Worm (Caenorhabditis elegans) whole organism, L2 larva: Measurements from ENCODE around the gene F11D11.22.
"Not testable (repeated sequence)": the region's sequence is repeated elsewhere in the genome, so short reads cannot be mapped to it uniquely, and the experiment has no call there.

ENCODE experiments used
- F13H6.1 ChIP-seq: sonication (generic microtip); optimal IDR thresholded peaks from 2 replicates; lab custom pipeline; 2016; ENCODE audit warnings: missing genetic modification characterization, missing compliant biosample characterization
- Y55F3AM.14 ChIP-seq: fragments of 200-800 bp; sonication (Bioruptor generic); optimal IDR thresholded peaks from 2 replicates; lab custom pipeline; 2018; ENCODE audit warnings: mild to moderate bottlenecking, missing genetic modification characterization, missing compliant biosample characterization
- alr-1 ChIP-seq: fragments of 150-350 bp; optimal IDR thresholded peaks from 2 replicates; lab custom pipeline; 2014; ENCODE audit warnings: missing biosample characterization, missing genetic modification characterization
- aly-2 ChIP-seq: fragments of 150-350 bp; optimal IDR thresholded peaks from 2 replicates; lab custom pipeline; 2014; ENCODE audit warnings: missing biosample characterization, missing genetic modification characterization
- ama-1 ChIP-seq: fragments of 150-350 bp; optimal IDR thresholded peaks from 2 replicates; lab custom pipeline; 2018; ENCODE audit warnings: inconsistent platforms
- blmp-1 ChIP-seq: sonication (generic microtip); optimal IDR thresholded peaks from 2 replicates; lab custom pipeline; 2017; ENCODE audit warnings: missing genetic modification characterization, mild to moderate bottlenecking, missing compliant biosample characterization, antibody characterized with exemption, moderate library complexity; ENCODE audit not compliant: insufficient read depth
- ceh-16 ChIP-seq: fragments of 150-350 bp; optimal IDR thresholded peaks from 2 replicates; lab custom pipeline; 2014; ENCODE audit warnings: missing biosample characterization, missing genetic modification characterization
- ceh-82 ChIP-seq: fragments of 150-350 bp; optimal IDR thresholded peaks from 2 replicates; lab custom pipeline; 2014; ENCODE audit warnings: missing biosample characterization, missing genetic modification characterization
- dmd-4 ChIP-seq: sonication (generic microtip); optimal IDR thresholded peaks from 2 replicates; lab custom pipeline; 2017; ENCODE audit warnings: missing biosample characterization, missing genetic modification characterization
- elt-1 ChIP-seq: fragments of 150-350 bp; optimal IDR thresholded peaks from 2 replicates; lab custom pipeline; 2014; ENCODE audit warnings: missing biosample characterization, missing genetic modification characterization
- fos-1 ChIP-seq: fragments of 150-350 bp; optimal IDR thresholded peaks from 2 replicates; lab custom pipeline; 2014; ENCODE audit warnings: missing biosample characterization, missing genetic modification characterization
- gmeb-1 ChIP-seq: fragments of 150-350 bp; optimal IDR thresholded peaks from 2 replicates; lab custom pipeline; 2014; ENCODE audit warnings: missing biosample characterization, missing genetic modification characterization
- lin-11 ChIP-seq: fragments of 150-350 bp; sonication (generic microtip); optimal IDR thresholded peaks from 2 replicates; lab custom pipeline; 2014; ENCODE audit warnings: missing biosample characterization, missing genetic modification characterization, inconsistent platforms, mixed read lengths
- lin-13 ChIP-seq: fragments of 150-350 bp; optimal IDR thresholded peaks from 2 replicates; lab custom pipeline; 2014; ENCODE audit warnings: missing biosample characterization, missing genetic modification reagents, missing genetic modification characterization
- lsy-2 ChIP-seq, 2 experiments: fragments of 150-350 bp in 1 of 2; sonication (generic microtip) in 1 of 2; optimal IDR thresholded peaks; 2 replicates each; lab custom pipeline; 2014 to 2017; ENCODE audit warnings: missing biosample characterization in 2 of 2, missing genetic modification characterization in 2 of 2
- mab-5 ChIP-seq: fragments of 150-350 bp; optimal IDR thresholded peaks from 2 replicates; lab custom pipeline; 2014; ENCODE audit warnings: missing biosample characterization, missing genetic modification characterization
- nhr-10 ChIP-seq: sonication (generic microtip); optimal IDR thresholded peaks from 2 replicates; lab custom pipeline; 2017; ENCODE audit warnings: missing biosample characterization, missing genetic modification characterization
- nhr-11 ChIP-seq: fragments of 150-350 bp; optimal IDR thresholded peaks from 2 replicates; lab custom pipeline; 2014; ENCODE audit warnings: missing biosample characterization, missing genetic modification characterization
- nhr-12 ChIP-seq: fragments of 150-350 bp; optimal IDR thresholded peaks from 2 replicates; lab custom pipeline; 2014; ENCODE audit warnings: missing biosample characterization, missing genetic modification characterization
- nhr-21 ChIP-seq: fragments of 150-350 bp; optimal IDR thresholded peaks from 2 replicates; lab custom pipeline; 2014; ENCODE audit warnings: missing biosample characterization, missing genetic modification characterization
- nhr-23 ChIP-seq: fragments of 150-350 bp; optimal IDR thresholded peaks from 2 replicates; lab custom pipeline; 2014; ENCODE audit warnings: missing biosample characterization, missing genetic modification reagents, missing genetic modification characterization
- nhr-237 ChIP-seq: fragments of 150-350 bp; optimal IDR thresholded peaks from 2 replicates; lab custom pipeline; 2014; ENCODE audit warnings: missing biosample characterization, missing genetic modification characterization
- nhr-25 ChIP-seq: fragments of 150-350 bp; sonication (generic microtip); optimal IDR thresholded peaks from 3 replicates; lab custom pipeline; 2014; ENCODE audit warnings: missing biosample characterization, missing genetic modification characterization
- nhr-77 ChIP-seq: fragments of 150-350 bp; optimal IDR thresholded peaks from 2 replicates; lab custom pipeline; 2014; ENCODE audit warnings: missing biosample characterization, missing genetic modification characterization
- sma-3 ChIP-seq: sonication (generic microtip); optimal IDR thresholded peaks from 2 replicates; lab custom pipeline; 2016; ENCODE audit warnings: missing genetic modification reagents, missing genetic modification characterization, missing compliant biosample characterization
- sma-9 ChIP-seq, 2 experiments: fragments of 150-350 bp in 1 of 2; sonication (generic microtip) in 1 of 2; optimal IDR thresholded peaks; 2 replicates each; lab custom pipeline; 2014 to 2016; ENCODE audit warnings: missing genetic modification characterization in 2 of 2, mild to moderate bottlenecking in 1 of 2, missing biosample characterization in 1 of 2, missing compliant biosample characterization in 1 of 2, missing genetic modification reagents in 1 of 2, moderate library complexity in 1 of 2
- snpc-4 ChIP-seq: fragments of 150-350 bp; optimal IDR thresholded peaks from 2 replicates; lab custom pipeline; 2014; ENCODE audit warnings: missing biosample characterization, missing genetic modification characterization
- unc-39 ChIP-seq: fragments of 150-350 bp; optimal IDR thresholded peaks from 2 replicates; lab custom pipeline; 2014; ENCODE audit warnings: missing biosample characterization, missing genetic modification characterization
- unc-55 ChIP-seq: fragments of 150-350 bp; sonication (generic microtip); optimal IDR thresholded peaks from 3 replicates; lab custom pipeline; 2014; ENCODE audit warnings: missing biosample characterization, missing genetic modification reagents, missing genetic modification characterization
- ztf-11 ChIP-seq: sonication (generic microtip); optimal IDR thresholded peaks from 2 replicates; lab custom pipeline; 2017; ENCODE audit warnings: missing biosample characterization, missing genetic modification characterization
- ztf-4 ChIP-seq: fragments of 150-350 bp; optimal IDR thresholded peaks from 2 replicates; lab custom pipeline; 2014; ENCODE audit warnings: missing biosample characterization, missing genetic modification characterization

F11D11.22 gene

DNA sequence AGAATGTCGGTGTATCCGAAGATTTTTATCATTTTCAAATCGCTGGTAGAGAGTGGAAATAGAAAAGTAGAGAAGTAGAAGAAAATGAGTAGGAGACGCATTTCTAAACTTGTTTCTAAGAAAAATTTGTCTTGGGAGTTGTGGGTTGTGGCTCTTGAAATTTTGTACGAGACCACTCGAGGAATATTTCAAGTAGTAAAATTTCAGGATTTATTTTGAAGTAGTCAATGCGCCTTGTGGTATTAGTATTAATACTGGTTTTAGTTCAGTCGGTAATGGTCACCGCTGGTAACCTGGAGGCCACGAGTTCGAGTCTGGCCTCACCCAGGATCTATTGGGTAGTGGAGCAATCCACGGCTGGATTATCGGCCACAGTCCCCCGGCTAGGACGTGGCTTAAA lies 13.4 kb upstream of the F11D11.22 start, which contains the start of gene clec-252:
clec-252 (minus strand) TSS at position 101 of the 400 bp plus-strand sequence.
- TF ChIP-seq lsy-2 (tag; optimal IDR thresholded peaks at IDR 0.05; lab: Kevin White, UChicago) (no peak), ceh-82 (tag; lab: Kevin White, UChicago) (no peak), gmeb-1 (tag; lab: Kevin White, UChicago) (no peak), nhr-77 (no peak), nhr-12 (no peak), nhr-25 (no peak)

DNA sequence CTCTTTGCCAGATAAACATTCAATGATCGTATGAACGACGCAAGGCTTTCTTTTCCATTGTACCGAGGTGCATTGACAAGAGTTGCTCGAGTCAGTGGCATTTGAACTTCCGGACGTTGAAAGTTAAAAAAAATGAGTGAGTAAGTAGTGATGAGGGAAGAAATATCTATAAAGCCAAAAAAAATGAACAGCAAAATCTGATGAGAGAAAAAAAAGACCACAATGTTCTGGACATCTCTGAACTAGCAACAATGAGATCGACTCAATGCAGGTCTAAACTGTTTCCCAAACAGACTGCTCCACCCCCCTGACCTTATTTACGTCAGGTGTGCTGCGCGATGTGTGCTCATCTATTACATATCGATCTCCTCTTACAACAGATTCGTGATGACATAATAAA lies 11.7 kb upstream of the F11D11.22 start, which contains the start of the genes F11D11.21 and F11D11.12:
F11D11.21 (minus strand) TSS at position 101 of the 400 bp plus-strand sequence.
F11D11.12 (minus strand) TSS at position 238 of the 400 bp plus-strand sequence.
- TF ChIP-seq ztf-11 (tag; lab: Kevin White, UChicago), result no peak
- no peak for TF ChIP-seq unc-55 (GFP tag; lab: Kevin White, UChicago)
- TF ChIP-seq Y55F3AM.14 (GFP tag; lab: Kevin White, UChicago), result no peak

DNA sequence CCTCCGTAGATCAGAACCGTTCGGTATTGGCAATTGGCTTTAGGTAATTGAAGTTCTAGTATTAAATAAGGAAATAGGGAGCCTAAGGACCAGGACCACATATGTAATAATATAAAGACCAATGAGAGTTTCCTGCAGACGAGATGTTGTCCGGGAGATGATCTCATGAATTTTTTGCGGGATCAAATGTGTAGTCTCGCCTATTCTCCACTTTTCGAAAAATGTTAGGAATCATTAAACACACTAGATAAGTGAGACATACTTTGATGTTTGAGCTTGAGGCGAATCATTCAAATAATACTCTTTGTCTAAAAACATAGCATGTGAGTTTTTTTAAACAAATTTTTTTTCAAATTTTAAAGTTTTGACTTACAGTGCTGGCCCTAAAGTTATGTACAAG lies 9.1 kb upstream of the F11D11.22 start, which contains the start of gene F11D11.6:
F11D11.6 (minus strand) TSS at position 101 of the 400 bp plus-strand sequence.
- TF ChIP-seq elt-1, result no peak
- no peak for TF ChIP-seq fos-1 (tag; lab: Kevin White, UChicago)
- no peak for TF ChIP-seq nhr-23 (tag; lab: Kevin White, UChicago)
- TF ChIP-seq unc-55 (GFP tag; lab: Kevin White, UChicago), result no peak
- TF ChIP-seq lin-11 (tag; lab: Kevin White, UChicago), result no peak
- no peak for TF ChIP-seq nhr-25
- TF ChIP-seq ztf-4, result no peak
- TF ChIP-seq nhr-10 (tag; lab: Kevin White, UChicago), result no peak
- no peak for TF ChIP-seq lsy-2 (tag; optimal IDR thresholded peaks at IDR 0.05; lab: Kevin White, UChicago)
- no peak for TF ChIP-seq ama-1
- TF ChIP-seq dmd-4 (tag; lab: Kevin White, UChicago), result no peak
- TF ChIP-seq ceh-82 (tag; lab: Kevin White, UChicago), result no peak
- TF ChIP-seq ceh-16 (tag; lab: Kevin White, UChicago), result no peak
- TF ChIP-seq alr-1, result no peak
- no peak for TF ChIP-seq nhr-237
- no peak for TF ChIP-seq nhr-21
- TF ChIP-seq, all 48 proteins: peak for 0

DNA sequence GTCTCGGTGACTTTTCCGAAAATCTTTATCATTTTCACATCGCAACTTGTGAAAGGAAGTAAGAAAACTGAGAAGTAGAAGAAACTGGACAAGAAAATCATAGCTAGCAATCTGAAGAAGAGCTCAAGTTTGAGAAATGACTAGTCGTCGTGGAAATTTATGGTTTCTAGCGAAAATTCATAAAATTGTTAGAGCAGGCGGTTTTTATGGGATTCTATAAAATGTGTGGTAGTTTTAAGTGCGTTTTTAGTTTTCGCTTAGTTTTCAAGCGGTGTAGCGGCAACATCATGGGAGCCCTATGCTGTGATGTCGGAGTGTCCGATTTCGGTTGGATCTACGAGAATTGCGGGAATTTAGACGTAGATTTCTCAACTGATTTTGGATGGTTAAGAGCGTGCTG lies 7.8 kb upstream of the F11D11.22 start, which contains the start of gene clec-254:
clec-254 (minus strand) TSS at position 101 of the 400 bp plus-strand sequence.
- not testable (repeated sequence) for TF ChIP-seq alr-1; mab-5 (tag; lab: Kevin White, UChicago); unc-39 (tag; lab: Kevin White, UChicago)

DNA sequence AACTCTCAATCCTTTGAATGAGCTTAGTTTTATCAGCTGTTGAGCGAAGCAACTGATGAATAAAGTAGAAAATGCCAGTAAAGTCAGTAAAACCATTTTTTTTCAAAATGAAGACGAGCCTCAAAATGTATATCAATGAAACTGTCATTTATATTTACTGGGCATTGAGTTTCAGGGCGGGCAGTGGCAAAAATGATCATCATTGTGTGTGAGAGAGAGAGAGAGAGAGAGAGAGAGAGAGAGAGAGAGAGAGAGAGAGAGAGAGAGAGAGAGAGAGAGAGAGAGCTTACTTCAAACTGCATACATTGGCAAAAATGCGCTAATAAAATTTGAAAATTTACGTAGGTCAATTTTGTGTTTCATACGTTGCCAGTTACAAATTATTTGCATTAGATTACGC lies 2.0 kb upstream of the F11D11.22 start, which contains the start of gene F11D11.3:
F11D11.3 (minus strand) TSS at position 101 of the 400 bp plus-strand sequence.
- TF ChIP-seq Y55F3AM.14 (GFP tag; lab: Kevin White, UChicago) (no peak), lsy-2 (tag; optimal IDR thresholded peaks at IDR 0.05; lab: Kevin White, UChicago) (no peak), sma-9 (GFP tag; optimal IDR thresholded peaks at IDR 0.05; lab: Kevin White, UChicago) (no peak), sma-9 (tag; optimal IDR thresholded peaks at IDR 0.05; lab: Kevin White, UChicago) (no peak), snpc-4 (tag; lab: Kevin White, UChicago) (no peak), nhr-11 (tag; lab: Kevin White, UChicago) (no peak)

DNA sequence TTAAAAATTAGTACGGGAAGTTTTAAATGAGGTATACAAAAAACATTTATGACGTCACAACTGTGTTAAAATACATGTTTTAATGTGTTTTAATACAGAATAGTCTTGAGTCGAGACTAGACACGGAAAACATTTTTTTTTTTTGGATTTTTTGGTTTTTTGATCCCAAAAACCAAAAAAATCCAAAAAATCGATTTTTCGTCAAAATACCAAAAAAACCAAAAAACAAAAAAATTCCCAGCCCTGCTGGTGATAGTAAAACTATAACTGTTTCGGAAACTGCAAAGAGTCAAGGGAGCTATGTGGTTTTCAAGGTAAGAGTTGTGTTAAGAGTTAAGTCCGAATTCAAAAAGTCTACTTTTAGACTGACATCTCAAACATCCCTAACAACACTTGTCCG lies 1.1 kb upstream of the F11D11.22 start, which contains the start of gene F11D11.4:
F11D11.4 (plus strand) TSS at position 301 of the 400 bp plus-strand sequence.
- TF ChIP-seq blmp-1 (tag; lab: Kevin White, UChicago) (no peak), Y55F3AM.14 (GFP tag; lab: Kevin White, UChicago) (no peak), nhr-237 (no peak), lsy-2 (tag; optimal IDR thresholded peaks at IDR 0.05; lab: Kevin White, UChicago) (no peak), lin-11 (tag; lab: Kevin White, UChicago) (no peak), lin-13 (no peak), dmd-4 (tag; lab: Kevin White, UChicago) (no peak), ztf-4 (no peak)

DNA sequence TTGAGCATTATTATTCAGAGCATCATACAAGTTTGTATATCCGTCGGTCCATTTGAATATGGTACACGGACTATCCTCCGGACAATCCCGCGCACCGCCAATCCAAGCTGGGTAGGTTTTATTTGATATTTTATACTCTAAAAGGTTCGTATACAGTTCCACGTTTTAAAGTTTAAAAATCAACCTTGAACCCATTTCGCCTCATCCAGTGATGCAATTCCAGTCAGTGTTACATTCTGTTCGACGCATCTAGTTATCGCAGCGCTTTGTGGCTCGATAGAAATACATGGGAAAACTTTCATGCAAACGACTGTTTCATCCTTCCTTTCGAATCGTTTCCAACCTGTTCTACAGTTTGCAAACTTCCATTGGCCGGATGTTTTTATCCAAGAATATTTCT lies 7.8 kb downstream of the F11D11.22 start:
- TF ChIP-seq sma-3 (GFP tag; lab: Kevin White, UChicago) (no peak), ztf-4 (no peak), ztf-11 (tag; lab: Kevin White, UChicago) (no peak), unc-55 (GFP tag; lab: Kevin White, UChicago) (no peak), nhr-10 (tag; lab: Kevin White, UChicago) (no peak), lin-13 (no peak), nhr-237 (no peak), gmeb-1 (tag; lab: Kevin White, UChicago) (no peak), aly-2 (tag; lab: Kevin White, UChicago) (no peak), F13H6.1 (tag; lab: Kevin White, UChicago) (no peak), unc-39 (tag; lab: Kevin White, UChicago) (no peak)
- TF ChIP-seq, all 48 proteins: peak for 0
